Worm (Caenorhabditis elegans) whole organism, L4 larva: Measurements from ENCODE around the gene Y2H9A.6.

Source experiments
- F10B5.3 ChIP-seq: sonication (generic microtip); optimal IDR thresholded peaks from 2 replicates; lab custom pipeline; 2016; ENCODE audit warnings: mild to moderate bottlenecking, missing genetic modification characterization, missing compliant biosample characterization
- T20F7.1 ChIP-seq: fragments of 200-800 bp; sonication (Bioruptor generic); optimal IDR thresholded peaks from 2 replicates; lab custom pipeline; 2018; ENCODE audit warnings: mild to moderate bottlenecking, missing genetic modification characterization, missing compliant biosample characterization
- ceh-44 ChIP-seq: fragments of 200-800 bp; sonication (Bioruptor generic); IDR thresholded peaks from 2 replicates; pipeline ENCODE4 v1.3.6; 2022; ENCODE audit warnings: missing genetic modification reagents, missing genetic modification characterization, missing compliant biosample characterization
- ceh-82 ChIP-seq: sonication (generic microtip); optimal IDR thresholded peaks from 2 replicates; lab custom pipeline; 2017; ENCODE audit warnings: missing biosample characterization, missing genetic modification characterization
- ces-1 ChIP-seq: fragments of 150-350 bp; sonication (generic microtip); optimal IDR thresholded peaks from 4 replicates; lab custom pipeline; 2014; ENCODE audit warnings: missing biosample characterization, missing genetic modification reagents, missing genetic modification characterization
- cey-2 ChIP-seq: sonication (generic microtip); optimal IDR thresholded peaks from 3 replicates; lab custom pipeline; 2017; ENCODE audit warnings: missing genetic modification characterization, mild to moderate bottlenecking, missing compliant biosample characterization, antibody characterized with exemption, borderline replicate concordance; ENCODE audit not compliant: insufficient read depth
- daf-16 ChIP-seq, 3 experiments: sonication (generic microtip); optimal IDR thresholded peaks; 2 replicates each; lab custom pipeline; 2016 to 2017; ENCODE audit warnings: missing genetic modification characterization in 3 of 3, missing genetic modification reagents in 3 of 3, mild to moderate bottlenecking in 2 of 3, missing compliant biosample characterization in 2 of 3, missing biosample characterization in 1 of 3, moderate library complexity in 1 of 3
- dpl-1 ChIP-seq: fragments of 150-350 bp; optimal IDR thresholded peaks from 2 replicates; lab custom pipeline; 2014; ENCODE audit warnings: missing biosample characterization, missing genetic modification reagents, missing genetic modification characterization
- duxl-1 ChIP-seq: sonication (generic microtip); optimal IDR thresholded peaks from 2 replicates; lab custom pipeline; 2016; ENCODE audit warnings: mild to moderate bottlenecking, missing genetic modification characterization, moderate library complexity, missing compliant biosample characterization; ENCODE audit not compliant: poor library complexity
- dve-1 ChIP-seq: sonication (generic microtip); optimal IDR thresholded peaks from 2 replicates; lab custom pipeline; 2017; ENCODE audit warnings: antibody characterized with exemption, mild to moderate bottlenecking, missing genetic modification characterization, missing compliant biosample characterization; ENCODE audit not compliant: insufficient read depth
- egl-27 ChIP-seq: sonication (generic microtip); optimal IDR thresholded peaks from 3 replicates; lab custom pipeline; 2017; ENCODE audit warnings: missing biosample characterization, missing genetic modification reagents, missing genetic modification characterization
- gei-8 ChIP-seq: fragments of 200-800 bp; sonication (Bioruptor generic); optimal IDR thresholded peaks from 2 replicates; lab custom pipeline; 2018; ENCODE audit warnings: mild to moderate bottlenecking, missing genetic modification characterization, missing compliant biosample characterization
- hlh-11 ChIP-seq: fragments of 200-800 bp; sonication (Bioruptor generic); optimal IDR thresholded peaks from 2 replicates; lab custom pipeline; 2018; ENCODE audit warnings: mild to moderate bottlenecking, missing genetic modification characterization, missing compliant biosample characterization
- hlh-30 ChIP-seq: sonication (generic microtip); optimal IDR thresholded peaks from 2 replicates; lab custom pipeline; 2017; ENCODE audit warnings: antibody characterized with exemption, mild to moderate bottlenecking, missing genetic modification characterization, missing compliant biosample characterization; ENCODE audit not compliant: insufficient read depth
- hmg-1.1 ChIP-seq: fragments of 200-800 bp; sonication (Bioruptor generic); IDR thresholded peaks from 2 replicates; pipeline ENCODE4 v1.3.6; 2022; ENCODE audit warnings: missing genetic modification reagents, missing genetic modification characterization, missing compliant biosample characterization
- lin-1 ChIP-seq: fragments of 200-800 bp; sonication (Bioruptor generic); IDR thresholded peaks from 2 replicates; pipeline ENCODE4 v1.3.6; 2022; ENCODE audit warnings: missing genetic modification reagents, missing genetic modification characterization, missing compliant biosample characterization
- lin-29 ChIP-seq: fragments of 200-800 bp; sonication (Bioruptor generic); IDR thresholded peaks from 2 replicates; pipeline ENCODE4 v1.3.6; 2022; ENCODE audit warnings: missing genetic modification reagents, missing genetic modification characterization, missing compliant biosample characterization
- madf-5 ChIP-seq, 2 experiments: fragments of 200-800 bp; sonication (Bioruptor generic); IDR thresholded peaks; 2 replicates each; pipeline ENCODE4 v1.3.6; 2022; ENCODE audit warnings: missing compliant biosample characterization in 2 of 2, missing genetic modification characterization in 2 of 2
- mes-2 ChIP-seq: sonication (generic microtip); optimal IDR thresholded peaks from 2 replicates; lab custom pipeline; 2016; ENCODE audit warnings: missing genotype, mild to moderate bottlenecking, missing genetic modification characterization, missing compliant biosample characterization; ENCODE audit not compliant: poor library complexity, severe bottlenecking
- mxl-3 ChIP-seq: fragments of 200-800 bp; sonication (Bioruptor generic); optimal IDR thresholded peaks from 2 replicates; lab custom pipeline; 2018; ENCODE audit warnings: mild to moderate bottlenecking, missing genetic modification characterization, missing compliant biosample characterization
- nhr-237 ChIP-seq: sonication (generic microtip); optimal IDR thresholded peaks from 2 replicates; lab custom pipeline; 2017; ENCODE audit warnings: missing biosample characterization, missing genetic modification characterization
- nhr-28 ChIP-seq: fragments of 150-350 bp; optimal IDR thresholded peaks from 2 replicates; lab custom pipeline; 2014; ENCODE audit warnings: missing biosample characterization, missing genetic modification characterization
- nhr-6 ChIP-seq: fragments of 150-350 bp; optimal IDR thresholded peaks from 2 replicates; lab custom pipeline; 2014; ENCODE audit warnings: missing biosample characterization, missing genetic modification characterization
- pqm-1 ChIP-seq: sonication (generic microtip); optimal IDR thresholded peaks from 2 replicates; lab custom pipeline; 2017; ENCODE audit warnings: missing biosample characterization, missing genetic modification characterization
- rbr-2 ChIP-seq: sonication (generic microtip); optimal IDR thresholded peaks from 2 replicates; lab custom pipeline; 2016; ENCODE audit warnings: missing genotype, missing genetic modification characterization, missing compliant biosample characterization
- spr-1 ChIP-seq: sonication (generic microtip); optimal IDR thresholded peaks from 2 replicates; lab custom pipeline; 2016; ENCODE audit warnings: mild to moderate bottlenecking, missing genetic modification characterization, missing compliant biosample characterization
- tag-97 ChIP-seq: fragments of 200-800 bp; sonication (Bioruptor generic); IDR thresholded peaks from 2 replicates; pipeline ENCODE4 v1.3.6; 2022; ENCODE audit warnings: missing genetic modification characterization, missing compliant biosample characterization
- unc-62 ChIP-seq, 3 experiments: fragments of 150-350 bp in 1 of 3; sonication (generic microtip); optimal IDR thresholded peaks in 2 of 3; peaks in 1 of 3; 1 replicate in 1 of 3; 2 replicates in 2 of 3; lab custom pipeline; 2014 to 2017; ENCODE audit warnings: missing biosample characterization in 3 of 3, missing genetic modification characterization in 3 of 3, missing genetic modification reagents in 3 of 3, missing genotype in 1 of 3
- zag-1 ChIP-seq: fragments of 150-350 bp; optimal IDR thresholded peaks from 2 replicates; lab custom pipeline; 2014; ENCODE audit warnings: missing biosample characterization, missing genetic modification characterization
- zfp-2 ChIP-seq: sonication (generic microtip); optimal IDR thresholded peaks from 2 replicates; lab custom pipeline; 2016; ENCODE audit warnings: mild to moderate bottlenecking, missing genetic modification characterization, missing compliant biosample characterization
- zip-2 ChIP-seq: fragments of 150-350 bp; optimal IDR thresholded peaks from 2 replicates; lab custom pipeline; 2014; ENCODE audit warnings: missing biosample characterization, missing genetic modification characterization
- ztf-11 ChIP-seq: fragments of 150-350 bp; optimal IDR thresholded peaks from 2 replicates; lab custom pipeline; 2014; ENCODE audit warnings: missing biosample characterization, missing genetic modification characterization

Y2H9A.6 gene

ce11 chrV:13442819-13443218, 816 bp upstream of the Y2H9A.6 start (continued):
- no peak for TF ChIP-seq dve-1
- TF ChIP-seq zip-2 (tag; lab: Kevin White, UChicago) = no peak

- TF ChIP-seq pqm-1 (peak; percentile 37), nhr-6 (tag; lab: Kevin White, UChicago) (peak; percentile 29), ceh-82 (tag; lab: Kevin White, UChicago) (no peak), daf-16 (GFP tag; optimal IDR thresholded peaks at IDR 0.05; lab: Kevin White, UChicago) (no peak), daf-16 (tag; optimal IDR thresholded peaks at IDR 0.05; lab: Kevin White, UChicago) (peak; percentile 93), rbr-2 (tag; lab: Kevin White, UChicago) (no peak), egl-27 (no peak), dve-1 (peak; percentile 36), unc-62 (GFP tag; optimal IDR thresholded peaks at IDR 0.05 in 1 of 2; lab: Kevin White, UChicago) (peak in 1 of 2 experiments; percentile 94), unc-62 (tag; optimal IDR thresholded peaks at IDR 0.05; lab: Kevin White, UChicago) (no peak), ztf-11 (no peak), nhr-28 (tag; lab: Kevin White, UChicago) (peak; percentile 84)
Measured at ce11 chrV:13445229-13445949, 1.8 kb downstream of the Y2H9A.6 start, which contains the start of gene Y2H9A.4. Y2H9A.4 (plus strand) TSS chrV:13445899.

- no peak for TF ChIP-seq nhr-237 (tag; lab: Kevin White, UChicago)
- no peak for TF ChIP-seq mxl-3 (GFP tag; lab: Kevin White, UChicago)
- TF ChIP-seq F10B5.3 = no peak
- TF ChIP-seq pqm-1 = no peak
- no peak for TF ChIP-seq tag-97 (GFP tag; lab: Robert Waterston, UW)
- TF ChIP-seq nhr-28 (tag; lab: Kevin White, UChicago) = no peak
Measured at ce11 chrV:13453334-13453733, 9.7 kb downstream of the Y2H9A.6 start, which contains the start of gene lurp-2. lurp-2 (plus strand) TSS chrV:13453634.

- TF ChIP-seq spr-1 (no peak), zag-1 (tag; lab: Kevin White, UChicago) (no peak), lin-29 (GFP tag; lab: Robert Waterston, UW) (no peak), nhr-237 (tag; lab: Kevin White, UChicago) (no peak), dpl-1 (GFP tag; lab: Kevin White, UChicago) (no peak), hmg-1.1 (GFP tag; lab: Robert Waterston, UW) (no peak), ces-1 (GFP tag; lab: Kevin White, UChicago) (no peak), ceh-44 (no peak), madf-5 (GFP tag; IDR thresholded peaks at IDR 0.05; lab: Robert Waterston, UW) (no peak), zfp-2 (no peak), hlh-11 (tag; lab: Kevin White, UChicago) (no peak), cey-2 (no peak)
Measured at ce11 chrV:13455448-13455847, 11.8 kb downstream of the Y2H9A.6 start, which contains the start of gene lurp-3. lurp-3 (plus strand) TSS chrV:13455748.

- TF ChIP-seq ces-1 (GFP tag; lab: Kevin White, UChicago) = no peak
- peak; percentile 35 for TF ChIP-seq dpl-1 (GFP tag; lab: Kevin White, UChicago)
- TF ChIP-seq nhr-6 (tag; lab: Kevin White, UChicago) = peak; percentile 52
- TF ChIP-seq lin-1 (GFP tag; lab: Robert Waterston, UW) = no peak
Measured at ce11 chrV:13457858-13458257, 14.2 kb downstream of the Y2H9A.6 start, which contains the start of gene F25H9.2. F25H9.2 (plus strand) TSS chrV:13458083.

- peak; percentile 0 for TF ChIP-seq T20F7.1 (GFP tag; lab: Kevin White, UChicago)
- TF ChIP-seq duxl-1 (tag; lab: Kevin White, UChicago) = no peak
- peak; percentile 8 for TF ChIP-seq dve-1
- peak; percentile 11 for TF ChIP-seq dpl-1 (GFP tag; lab: Kevin White, UChicago)
- TF ChIP-seq rbr-2 (tag; lab: Kevin White, UChicago) = peak; percentile 3
- no peak for TF ChIP-seq gei-8
- TF ChIP-seq unc-62 (GFP tag; optimal IDR thresholded peaks at IDR 0.05 in 1 of 2; lab: Kevin White, UChicago) = no peak
- TF ChIP-seq unc-62 (tag; optimal IDR thresholded peaks at IDR 0.05; lab: Kevin White, UChicago) = no peak
- TF ChIP-seq mes-2 = peak; percentile 53
- TF ChIP-seq hlh-30 (tag; lab: Kevin White, UChicago) = peak; percentile 8
- peak; percentile 19 for TF ChIP-seq nhr-6 (tag; lab: Kevin White, UChicago)
Measured at ce11 chrV:13459323-13459722, 15.7 kb downstream of the Y2H9A.6 start, which contains the start of gene bath-39. bath-39 (plus strand) TSS chrV:13459459.
